Fruit fly (Drosophila melanogaster): ENCODE data around the gene bc10.

The bc10 gene

DNA sequence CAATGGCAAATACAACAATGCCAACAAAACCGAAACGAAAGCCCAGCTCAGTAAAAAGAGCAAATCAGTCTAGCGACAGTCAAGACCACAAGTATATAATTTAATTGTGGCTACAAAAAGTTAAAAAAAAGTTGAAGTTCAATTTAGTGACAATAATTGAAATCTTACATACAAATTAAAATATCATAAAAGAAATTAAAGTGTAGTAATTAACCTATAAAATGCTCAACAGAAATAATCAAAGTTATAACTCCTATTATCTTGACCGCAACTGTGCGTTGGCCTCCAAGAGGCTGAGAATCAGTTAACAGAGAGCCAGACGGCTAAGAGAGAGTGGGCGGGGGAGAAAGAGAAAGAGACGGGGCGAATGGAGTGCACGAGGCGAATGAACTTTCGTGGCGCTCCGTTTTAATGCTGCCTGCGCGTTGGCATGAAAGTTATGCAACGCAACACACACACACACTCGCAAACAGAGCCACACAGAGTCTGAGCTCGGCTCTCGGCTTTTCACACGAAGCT is 46.8 kb downstream of the bc10 start (continued):
- TF ChIP-seq CG2889 (GFP tag; IDR thresholded peaks at IDR 0.05) (no peak), CG1792 (GFP tag; optimal IDR thresholded peaks at IDR 0.05) (no peak), CG7786 (GFP tag; optimal IDR thresholded peaks at IDR 0.05) (no peak), run (tag; optimal IDR thresholded peaks at IDR 0.05) (peak; percentile 73), nom (GFP tag; optimal IDR thresholded peaks at IDR 0.05) (no peak), gce (GFP tag; IDR thresholded peaks at IDR 0.05) (0 out of 3 replicates have a peak, but pooled peaks have one; percentile 57), CG9609 (GFP tag; optimal IDR thresholded peaks at IDR 0.05) (no peak), Oaz (GFP tag; IDR thresholded peaks at IDR 0.05) (no peak), CG8924 (tag; optimal IDR thresholded peaks at IDR 0.05) (peak; percentile 90), Dp (GFP tag; optimal IDR thresholded peaks at IDR 0.05) (no peak), Mes4 (GFP tag; optimal IDR thresholded peaks at IDR 0.05) (peak; percentile 51), CG4820 (GFP tag; optimal IDR thresholded peaks at IDR 0.05) (peak; percentile 69), CG30403 (GFP tag; optimal IDR thresholded peaks at IDR 0.05) (peak; percentile 82), CG12299 (tag; optimal IDR thresholded peaks at IDR 0.05) (peak; percentile 64), fd64A (GFP tag; optimal IDR thresholded peaks at IDR 0.05) (peak; percentile 49), ase (GFP tag; IDR thresholded peaks at IDR 0.05) (peak; percentile 41; the same call in 1 of the 3 replicates), Hey (tag; optimal IDR thresholded peaks at IDR 0.05) (no peak), Xbp1 (GFP tag; optimal IDR thresholded peaks at IDR 0.05) (peak; percentile 78), Dip2 (GFP tag; IDR thresholded peaks at IDR 0.05) (no peak), CG4282 (GFP tag; optimal IDR thresholded peaks at IDR 0.05) (no peak), CG16863 (GFP tag; optimal IDR thresholded peaks at IDR 0.05) (peak; percentile 54), Elba2 (GFP tag; optimal IDR thresholded peaks at IDR 0.05) (no peak), CG11398 (GFP tag; optimal IDR thresholded peaks at IDR 0.05) (no peak), fru (optimal IDR thresholded peaks at IDR 0.05) (no peak), YL-1 (GFP tag; optimal IDR thresholded peaks at IDR 0.05) (peak; percentile 2), Neu2 (GFP tag; optimal IDR thresholded peaks at IDR 0.05; ENCODE audit: borderline replicate concordance) (no peak), CG13424 (tag; optimal IDR thresholded peaks at IDR 0.05) (peak; percentile 90), CG10366 (GFP tag; IDR thresholded peaks at IDR 0.05) (peak; percentile 69), CG5180 (GFP tag; optimal IDR thresholded peaks at IDR 0.05) (peak; percentile 69), CG2116 (GFP tag; optimal IDR thresholded peaks at IDR 0.05) (peak; percentile 33), Aef1 (GFP tag; IDR thresholded peaks at IDR 0.05) (0 out of 3 replicates have a peak, but pooled peaks have one; percentile 48), HLH4C (GFP tag; IDR thresholded peaks at IDR 0.05; ENCODE audit: partially characterized antibody) (no peak), ems (GFP tag; optimal IDR thresholded peaks at IDR 0.05) (no peak), seq (GFP tag; IDR thresholded peaks at IDR 0.05) (peak; percentile 37; the same call in 1 of the 2 replicates), trh (GFP tag; optimal IDR thresholded peaks at IDR 0.05) (peak; percentile 55), CG10565 (GFP tag; optimal IDR thresholded peaks at IDR 0.05) (peak; percentile 3), dimm (GFP tag; IDR thresholded peaks at IDR 0.05) (peak; percentile 33; the same call in 1 of the 2 replicates), jing (GFP tag; optimal IDR thresholded peaks at IDR 0.05) (peak; percentile 43), Antp (GFP tag; optimal IDR thresholded peaks at IDR 0.05) (peak; percentile 27), so (GFP tag; IDR thresholded peaks at IDR 0.05) (peak; percentile 88), lilli (GFP tag; optimal IDR thresholded peaks at IDR 0.05) (peak; percentile 72), CG8359 (GFP tag; optimal IDR thresholded peaks at IDR 0.05; ENCODE audit: borderline replicate concordance) (peak; percentile 47), ftz-f1 (GFP tag; optimal IDR thresholded peaks at IDR 0.05) (peak; percentile 28), CG9817 (tag; optimal IDR thresholded peaks at IDR 0.05) (peak; percentile 56), CG11695 (GFP tag; IDR thresholded peaks at IDR 0.05) (peak; percentile 63), Trl (optimal IDR thresholded peaks at IDR 0.05) (peak; percentile 6 to 46), Trl (GFP tag; optimal IDR thresholded peaks at IDR 0.05) (peak; percentile 27), CG7271 (tag; optimal IDR thresholded peaks at IDR 0.05) (peak; percentile 50), B-H2 (GFP tag; optimal IDR thresholded peaks at IDR 0.05) (no peak), NC2α (GFP tag; optimal IDR thresholded peaks at IDR 0.05) (peak; percentile 17), D19B (GFP tag; optimal IDR thresholded peaks at IDR 0.05) (no peak), Oli (tag; optimal IDR thresholded peaks at IDR 0.05) (peak; percentile 89)
